Fruit fly (Drosophila melanogaster) whole organism, prepupa: Measurements from ENCODE around the gene CG2983.

ENCODE experiments used
- Blimp-1 ChIP-seq: fragments of 200-800 bp; sonication (Bioruptor generic); optimal IDR thresholded peaks from 3 replicates; lab custom pipeline; 2017; ENCODE audit warnings: missing biosample characterization, missing genetic modification characterization, mild to moderate bottlenecking, moderate library complexity, missing genetic modification reagents
- CG10631 ChIP-seq: fragments of 200-800 bp; sonication (Bioruptor generic); optimal IDR thresholded peaks from 2 replicates; lab custom pipeline; 2016; ENCODE audit warnings: missing biosample characterization, missing genetic modification characterization
- CG10669 ChIP-seq: fragments of 200-800 bp; sonication (Bioruptor generic); optimal IDR thresholded peaks from 3 replicates; lab custom pipeline; 2018; ENCODE audit warnings: missing biosample characterization, mild to moderate bottlenecking, missing genetic modification characterization, moderate library complexity
- CG11294 ChIP-seq: fragments of 200-800 bp; sonication (Bioruptor generic); IDR thresholded peaks from 2 replicates; pipeline ENCODE4 v1.3.6; 2022; ENCODE audit warnings: missing biosample characterization, missing genetic modification characterization
- CG11762 ChIP-seq: fragments of 200-800 bp; sonication (Bioruptor generic); optimal IDR thresholded peaks from 3 replicates; lab custom pipeline; 2016; ENCODE audit warnings: missing biosample characterization, missing genetic modification characterization; ENCODE audit not compliant: insufficient read depth
- CG11902 ChIP-seq: fragments of 200-800 bp; sonication (Bioruptor generic); optimal IDR thresholded peaks from 3 replicates; lab custom pipeline; 2016; ENCODE audit warnings: missing biosample characterization, missing genetic modification characterization
- CG15336 ChIP-seq: fragments of 200-800 bp; sonication (Bioruptor generic); IDR thresholded peaks from 2 replicates; pipeline ENCODE4 v1.3.6; 2022; ENCODE audit warnings: missing biosample characterization, missing genetic modification characterization
- CG16779 ChIP-seq: fragments of 200-800 bp; sonication (Bioruptor generic); optimal IDR thresholded peaks from 3 replicates; lab custom pipeline; 2017; ENCODE audit warnings: missing biosample characterization, mild to moderate bottlenecking, missing genetic modification characterization
- CG3032 ChIP-seq: fragments of 200-800 bp; optimal IDR thresholded peaks from 2 replicates; lab custom pipeline; 2019; ENCODE audit warnings: missing biosample characterization, mild to moderate bottlenecking, missing genetic modification characterization, moderate library complexity
- CG31627 ChIP-seq: fragments of 200-800 bp; sonication (Bioruptor generic); optimal IDR thresholded peaks from 3 replicates; lab custom pipeline; 2016; ENCODE audit warnings: missing biosample characterization, missing genetic modification characterization
- CG3919 ChIP-seq: fragments of 200-800 bp; sonication (Bioruptor generic); optimal IDR thresholded peaks from 3 replicates; lab custom pipeline; 2016; ENCODE audit warnings: missing biosample characterization, missing genetic modification characterization
- CG4318 ChIP-seq: fragments of 200-800 bp; sonication (Bioruptor generic); optimal IDR thresholded peaks from 3 replicates; lab custom pipeline; 2017; ENCODE audit warnings: missing biosample characterization, mild to moderate bottlenecking, missing genetic modification characterization
- CG6163 ChIP-seq: fragments of 200-800 bp; sonication (Bioruptor generic); IDR thresholded peaks from 3 replicates; pipeline ENCODE4 v1.3.6; 2022; ENCODE audit warnings: missing biosample characterization, missing genetic modification characterization
- CG6276 ChIP-seq: fragments of 200-800 bp; sonication (Bioruptor generic); optimal IDR thresholded peaks from 2 replicates; lab custom pipeline; 2017; ENCODE audit warnings: missing biosample characterization, mild to moderate bottlenecking, missing genetic modification characterization
- CG6792 ChIP-seq: fragments of 200-800 bp; sonication (Bioruptor generic); optimal IDR thresholded peaks from 3 replicates; lab custom pipeline; 2016; ENCODE audit warnings: missing biosample characterization, missing genetic modification characterization
- CG6808 ChIP-seq: fragments of 200-800 bp; sonication (Bioruptor generic); optimal IDR thresholded peaks from 3 replicates; lab custom pipeline; 2017; ENCODE audit warnings: missing biosample characterization, missing genetic modification characterization, mild to moderate bottlenecking, moderate library complexity, missing genetic modification reagents
- CG6854 ChIP-seq: fragments of 200-800 bp; sonication (Bioruptor generic); optimal IDR thresholded peaks from 2 replicates; lab custom pipeline; 2017; ENCODE audit warnings: missing biosample characterization, mild to moderate bottlenecking, missing genetic modification characterization
- CG7368 ChIP-seq: fragments of 200-800 bp; sonication (Bioruptor generic); optimal IDR thresholded peaks from 3 replicates; lab custom pipeline; 2016; ENCODE audit warnings: missing biosample characterization, missing genetic modification characterization
- CG8319 ChIP-seq: fragments of 200-800 bp; sonication (Bioruptor generic); optimal IDR thresholded peaks from 3 replicates; lab custom pipeline; 2016; ENCODE audit warnings: missing biosample characterization, missing genetic modification characterization
- CG8632 ChIP-seq: fragments of 200-800 bp; sonication (Bioruptor generic); optimal IDR thresholded peaks from 3 replicates; lab custom pipeline; 2016; ENCODE audit warnings: missing biosample characterization, missing genetic modification characterization
- CG9139 ChIP-seq: fragments of 200-800 bp; sonication (Bioruptor generic); optimal IDR thresholded peaks from 3 replicates; lab custom pipeline; 2017; ENCODE audit warnings: missing biosample characterization, mild to moderate bottlenecking, missing genetic modification characterization
- Eip75B ChIP-seq: fragments of 200-800 bp; sonication (Bioruptor generic); optimal IDR thresholded peaks from 3 replicates; lab custom pipeline; 2016; ENCODE audit warnings: missing biosample characterization, missing genetic modification characterization
- Eip78C ChIP-seq: fragments of 200-800 bp; sonication (Bioruptor generic); peaks from one replicate; lab custom pipeline; 2016; ENCODE audit warnings: missing biosample characterization, missing genetic modification characterization
- Ets21C ChIP-seq: fragments of 200-800 bp; sonication (Bioruptor generic); optimal IDR thresholded peaks from 3 replicates; lab custom pipeline; 2016; ENCODE audit warnings: missing biosample characterization, missing genetic modification characterization
- Ets96B ChIP-seq: fragments of 200-800 bp; optimal IDR thresholded peaks from 2 replicates; lab custom pipeline; 2019; ENCODE audit warnings: missing biosample characterization, mild to moderate bottlenecking, missing genetic modification characterization, moderate library complexity
- Gug ChIP-seq: fragments of 200-800 bp; sonication (Bioruptor generic); IDR thresholded peaks from 2 replicates; pipeline ENCODE4 v1.3.6; 2022; ENCODE audit warnings: missing biosample characterization, missing genetic modification characterization
- Hr39 ChIP-seq: fragments of 200-800 bp; sonication (Bioruptor generic); optimal IDR thresholded peaks from 2 replicates; lab custom pipeline; 2016; ENCODE audit warnings: missing biosample characterization, missing genetic modification characterization
- Hr4 ChIP-seq: fragments of 200-800 bp; sonication (Bioruptor generic); optimal IDR thresholded peaks from 3 replicates; lab custom pipeline; 2016; ENCODE audit warnings: missing biosample characterization, missing genetic modification characterization
- Met ChIP-seq: fragments of 200-800 bp; sonication (Bioruptor generic); optimal IDR thresholded peaks from 3 replicates; lab custom pipeline; 2016; ENCODE audit warnings: missing biosample characterization, missing genetic modification characterization
- Smox ChIP-seq: fragments of 200-800 bp; sonication (Bioruptor generic); optimal IDR thresholded peaks from 3 replicates; lab custom pipeline; 2016; ENCODE audit warnings: missing biosample characterization, missing genetic modification characterization
- Sox102F ChIP-seq: fragments of 200-800 bp; sonication (Bioruptor generic); optimal IDR thresholded peaks from 2 replicates; lab custom pipeline; 2016; ENCODE audit warnings: missing biosample characterization, mild to moderate bottlenecking, missing genetic modification characterization
- Sox14 ChIP-seq: fragments of 200-800 bp; sonication (Bioruptor generic); optimal IDR thresholded peaks from 3 replicates; lab custom pipeline; 2016; ENCODE audit warnings: missing biosample characterization, missing genetic modification characterization
- Sox15 ChIP-seq: fragments of 200-800 bp; sonication (Bioruptor generic); optimal IDR thresholded peaks from 3 replicates; lab custom pipeline; 2016; ENCODE audit warnings: missing biosample characterization, missing genetic modification characterization
- achi ChIP-seq: fragments of 200-800 bp; sonication (Bioruptor generic); optimal IDR thresholded peaks from 3 replicates; lab custom pipeline; 2016; ENCODE audit warnings: missing biosample characterization, missing genetic modification characterization
- acj6 ChIP-seq: fragments of 200-800 bp; sonication (Bioruptor generic); optimal IDR thresholded peaks from 3 replicates; lab custom pipeline; 2016; ENCODE audit warnings: missing biosample characterization, missing genetic modification characterization
- cyc ChIP-seq: fragments of 200-800 bp; sonication (Bioruptor generic); optimal IDR thresholded peaks from 3 replicates; lab custom pipeline; 2016; ENCODE audit warnings: missing biosample characterization, missing genetic modification characterization
- dac ChIP-seq: fragments of 200-800 bp; sonication (Bioruptor generic); optimal IDR thresholded peaks from 2 replicates; lab custom pipeline; 2017; ENCODE audit warnings: missing biosample characterization, mild to moderate bottlenecking, missing genetic modification characterization
- eg ChIP-seq: fragments of 200-800 bp; sonication (Bioruptor generic); IDR thresholded peaks from 3 replicates; pipeline ENCODE4 v1.3.6; 2022; ENCODE audit warnings: missing biosample characterization, missing genetic modification characterization
- esn ChIP-seq: fragments of 200-800 bp; sonication (Bioruptor generic); optimal IDR thresholded peaks from 2 replicates; lab custom pipeline; 2016; ENCODE audit warnings: missing biosample characterization, mild to moderate bottlenecking, missing genetic modification characterization, moderate library complexity
- fd59A ChIP-seq: fragments of 200-800 bp; sonication (Bioruptor generic); optimal IDR thresholded peaks from 2 replicates; lab custom pipeline; 2017; ENCODE audit warnings: missing biosample characterization, mild to moderate bottlenecking, missing genetic modification characterization, missing genetic modification reagents
- fkh ChIP-seq: fragments of 200-800 bp; sonication (Bioruptor generic); optimal IDR thresholded peaks from 3 replicates; lab custom pipeline; 2017; ENCODE audit warnings: missing biosample characterization, mild to moderate bottlenecking, missing genetic modification characterization, moderate library complexity
- lz ChIP-seq: fragments of 200-800 bp; sonication (Bioruptor generic); optimal IDR thresholded peaks from 3 replicates; lab custom pipeline; 2016; ENCODE audit warnings: missing biosample characterization, missing genetic modification characterization
- net ChIP-seq: fragments of 200-800 bp; sonication (Bioruptor generic); optimal IDR thresholded peaks from 3 replicates; lab custom pipeline; 2016; ENCODE audit warnings: missing biosample characterization, missing genetic modification characterization
- pdm3 ChIP-seq: fragments of 200-800 bp; sonication (Bioruptor generic); optimal IDR thresholded peaks from 3 replicates; lab custom pipeline; 2016; ENCODE audit warnings: missing biosample characterization, missing genetic modification characterization
- salr ChIP-seq, 2 experiments: fragments of 200-800 bp; sonication (Bioruptor generic); optimal IDR thresholded peaks; 3 replicates each; lab custom pipeline; 2016 to 2018; ENCODE audit warnings: missing biosample characterization in 2 of 2, missing genetic modification characterization in 2 of 2, mild to moderate bottlenecking in 1 of 2
- ss ChIP-seq, 2 experiments: fragments of 200-800 bp; sonication (Bioruptor generic); optimal IDR thresholded peaks; 2 replicates in 1 of 2; 3 replicates in 1 of 2; lab custom pipeline; 2017 to 2018; ENCODE audit warnings: mild to moderate bottlenecking in 2 of 2, missing biosample characterization in 2 of 2, missing genetic modification characterization in 2 of 2, moderate library complexity in 1 of 2
- svp ChIP-seq: fragments of 200-800 bp; sonication (Bioruptor generic); peaks from one replicate; lab custom pipeline; 2016; ENCODE audit warnings: missing biosample characterization, missing genetic modification characterization
- topi ChIP-seq: fragments of 200-800 bp; sonication (Bioruptor generic); optimal IDR thresholded peaks from 3 replicates; lab custom pipeline; 2016; ENCODE audit warnings: missing biosample characterization, missing genetic modification characterization
- vri ChIP-seq: fragments of 200-800 bp; sonication (Bioruptor generic); optimal IDR thresholded peaks from 3 replicates; lab custom pipeline; 2016; ENCODE audit warnings: missing biosample characterization, mild to moderate bottlenecking, missing genetic modification characterization

CG2983 gene

DNA sequence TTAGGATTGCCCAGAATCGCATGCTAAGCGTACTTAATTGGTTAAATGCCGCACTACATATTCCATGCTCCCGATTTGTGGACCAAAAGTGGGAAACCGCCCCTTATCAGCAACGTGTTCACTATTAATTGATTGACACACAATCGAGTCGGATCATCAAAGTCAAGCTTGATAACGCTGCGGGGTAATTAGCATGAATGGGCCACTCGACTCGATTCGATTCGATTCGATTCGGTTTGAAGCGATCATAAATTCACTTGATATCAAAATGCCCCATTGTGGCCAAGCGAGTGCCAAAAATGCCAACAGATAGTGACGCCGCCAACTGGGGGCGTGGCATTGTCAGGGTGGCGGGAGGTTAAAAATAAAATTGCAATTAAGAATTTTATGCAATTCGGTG, 39.8 kb upstream of the CG2983 start:
- no peak for TF ChIP-seq ss (GFP tag; optimal IDR thresholded peaks at IDR 0.05; lab: Kevin White, UChicago)
- TF ChIP-seq svp, result peak; percentile 87
- no peak for TF ChIP-seq CG8632 (GFP tag; lab: Kevin White, UChicago)
- TF ChIP-seq Blimp-1 (GFP tag; lab: Kevin White, UChicago), result no peak
- TF ChIP-seq Eip78C (GFP tag; lab: Kevin White, UChicago), result peak; percentile 17
- TF ChIP-seq fkh (GFP tag; lab: Kevin White, UChicago), result no peak
- TF ChIP-seq CG8319 (GFP tag; lab: Kevin White, UChicago), result no peak
- TF ChIP-seq CG10631, result no peak
- no peak for TF ChIP-seq CG31627 (GFP tag; lab: Kevin White, UChicago)
- TF ChIP-seq, all 60 proteins: peak for 2

DNA sequence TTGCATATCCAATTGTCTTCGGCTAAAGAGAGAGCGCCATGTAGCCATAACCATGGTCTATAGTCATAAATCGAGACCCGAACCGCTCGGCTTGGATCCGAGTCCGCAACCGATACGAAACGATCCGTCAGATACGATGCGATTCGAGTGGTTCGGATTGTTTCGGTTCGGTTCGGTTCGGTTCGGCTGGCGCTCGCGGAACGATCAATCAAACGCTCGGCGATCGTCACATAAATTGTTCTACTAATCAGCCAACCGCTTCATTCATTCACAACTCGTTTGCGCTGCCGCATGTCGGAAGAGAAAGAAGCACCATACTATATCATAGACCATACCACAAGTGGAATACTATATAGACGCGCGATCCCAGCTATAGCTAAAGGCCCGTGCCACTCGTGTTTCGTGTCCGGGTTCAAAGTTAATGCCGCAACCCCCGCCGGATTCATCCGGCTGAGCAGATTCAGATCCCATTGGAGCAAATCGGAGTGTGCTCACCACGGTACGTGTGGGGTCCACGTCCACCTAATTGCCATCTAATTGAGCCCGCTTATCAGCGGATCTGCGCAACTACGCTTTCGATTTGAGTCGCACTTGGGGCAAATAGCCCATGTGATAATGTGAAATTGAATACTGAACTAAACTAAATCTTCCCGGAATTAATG, 39.3 kb upstream of the CG2983 start:
- no peak for TF ChIP-seq CG15336 (GFP tag; lab: Robert Waterston, UW)
- no peak for TF ChIP-seq fd59A
- TF ChIP-seq pdm3 (GFP tag; lab: Kevin White, UChicago), result no peak
- no peak for TF ChIP-seq CG31627 (GFP tag; lab: Kevin White, UChicago)
- no peak for TF ChIP-seq Met (GFP tag; lab: Kevin White, UChicago)
- peak; percentile 28; the same call in 1 of the 3 replicates for TF ChIP-seq eg
- no peak for TF ChIP-seq CG11762
- TF ChIP-seq dac (GFP tag; lab: Kevin White, UChicago), result no peak
- TF ChIP-seq CG6163, result no peak
- no peak for TF ChIP-seq Sox15 (GFP tag; lab: Kevin White, UChicago)
- no peak for TF ChIP-seq Sox102F (GFP tag; lab: Kevin White, UChicago)
- TF ChIP-seq CG6792 (GFP tag; lab: Kevin White, UChicago), result no peak
- no peak for TF ChIP-seq CG10631
- no peak for TF ChIP-seq CG7368
- no peak for TF ChIP-seq fkh (GFP tag; lab: Kevin White, UChicago)
- no peak for TF ChIP-seq Gug
- TF ChIP-seq CG9139, result peak; percentile 5
- TF ChIP-seq vri (GFP tag; lab: Kevin White, UChicago), result peak; percentile 1
- no peak for TF ChIP-seq esn (GFP tag; lab: Kevin White, UChicago)
- TF ChIP-seq ss (GFP tag; optimal IDR thresholded peaks at IDR 0.05; lab: Kevin White, UChicago), result peak in 1 of 2 experiments; percentile 47
- TF ChIP-seq Sox14, result no peak
- no peak for TF ChIP-seq CG6854
- no peak for TF ChIP-seq Hr39 (GFP tag; lab: Kevin White, UChicago)
- TF ChIP-seq Smox, result no peak
- no peak for TF ChIP-seq Blimp-1 (GFP tag; lab: Kevin White, UChicago)
- peak; percentile 3 for TF ChIP-seq Eip75B
- TF ChIP-seq CG3032 (tag; lab: Kevin White, UChicago), result no peak
- peak; percentile 11 for TF ChIP-seq CG16779 (tag; lab: Kevin White, UChicago)
- TF ChIP-seq salr (GFP tag; optimal IDR thresholded peaks at IDR 0.05; lab: Kevin White, UChicago), result no peak
- no peak for TF ChIP-seq CG10669
- TF ChIP-seq CG11902 (GFP tag; lab: Kevin White, UChicago), result no peak
- TF ChIP-seq acj6 (GFP tag; lab: Kevin White, UChicago), result no peak
- no peak for TF ChIP-seq net (GFP tag; lab: Kevin White, UChicago)
- TF ChIP-seq CG11294 (GFP tag; lab: Robert Waterston, UW), result no peak
- TF ChIP-seq Ets21C (GFP tag; lab: Kevin White, UChicago), result no peak
- no peak for TF ChIP-seq lz (GFP tag; lab: Kevin White, UChicago)
- no peak for TF ChIP-seq Hr4 (GFP tag; lab: Kevin White, UChicago)
- peak; percentile 89 for TF ChIP-seq svp
- no peak for TF ChIP-seq cyc (GFP tag; lab: Kevin White, UChicago)
- no peak for TF ChIP-seq CG4318 (GFP tag; lab: Kevin White, UChicago)
- no peak for TF ChIP-seq achi
- no peak for TF ChIP-seq Ets96B (tag; lab: Kevin White, UChicago)
- TF ChIP-seq CG6808 (GFP tag; lab: Kevin White, UChicago), result peak; percentile 27
- no peak for TF ChIP-seq CG3919 (GFP tag; lab: Kevin White, UChicago)
- peak; percentile 25 for TF ChIP-seq Eip78C (GFP tag; lab: Kevin White, UChicago)
- no peak for TF ChIP-seq CG6276 (GFP tag; lab: Kevin White, UChicago)
- TF ChIP-seq topi (GFP tag; lab: Kevin White, UChicago), result no peak
